Worm (Caenorhabditis elegans): Measurements from ENCODE around the gene C45B2.8.

The C45B2.8 gene

DNA sequence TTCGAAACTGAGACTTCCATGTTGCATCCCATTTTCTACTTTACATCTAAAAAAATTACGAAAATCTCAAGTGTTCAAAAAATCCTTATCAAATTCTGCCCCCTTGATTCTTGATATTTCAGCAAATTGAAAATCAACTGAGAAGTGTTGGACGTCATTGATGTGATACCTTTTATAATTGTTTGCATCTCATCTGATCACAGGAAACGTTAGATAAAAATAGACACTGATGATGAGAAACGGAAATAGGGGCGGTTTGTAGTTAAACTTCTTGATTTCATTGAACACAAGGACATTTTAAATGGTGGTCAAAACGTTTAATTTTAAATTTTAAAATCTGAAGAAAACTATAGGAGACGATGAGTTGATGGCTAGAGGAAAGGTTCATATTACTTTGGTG is 41.0 kb downstream of the C45B2.8 start:
- TF ChIP-seq fkh-10 (GFP tag; optimal IDR thresholded peaks at IDR 0.05) (no peak), zip-5 (tag; optimal IDR thresholded peaks at IDR 0.05) (no peak), ceh-34 (tag; optimal IDR thresholded peaks at IDR 0.05) (no peak), lim-6 (tag; optimal IDR thresholded peaks at IDR 0.05) (no peak), pha-4 (tag; optimal IDR thresholded peaks at IDR 0.05) (no peak), npax-4 (tag; optimal IDR thresholded peaks at IDR 0.05) (no peak), fkh-6 (tag; optimal IDR thresholded peaks at IDR 0.05) (no peak), tbx-2 (tag; optimal IDR thresholded peaks at IDR 0.05) (no peak), eyg-1 (tag; optimal IDR thresholded peaks at IDR 0.05) (no peak), che-1 (tag; optimal IDR thresholded peaks at IDR 0.05) (no peak)

DNA sequence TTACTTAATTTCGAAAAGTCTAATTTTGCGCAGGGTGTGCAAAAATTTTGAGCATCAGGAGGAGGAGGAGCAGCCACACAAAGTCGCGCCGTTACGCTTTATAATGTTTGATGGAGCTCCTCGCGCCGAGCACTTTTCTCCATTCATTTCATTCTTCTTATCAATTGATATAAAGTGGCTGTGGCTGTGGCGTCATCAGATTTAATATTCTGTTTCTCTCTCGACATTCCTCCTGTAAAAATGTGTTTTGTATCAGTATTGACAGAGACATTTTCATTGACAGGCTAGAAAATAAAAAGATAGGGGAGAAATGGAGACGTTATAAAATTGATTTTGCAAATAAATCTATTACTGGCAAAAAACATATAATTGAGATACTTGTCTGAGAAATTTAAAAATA is 41.5 kb downstream of the C45B2.8 start:
- no peak for TF ChIP-seq rnt-1 (tag; optimal IDR thresholded peaks at IDR 0.05)
- TF ChIP-seq pha-4 (tag; optimal IDR thresholded peaks at IDR 0.05) = no peak
- TF ChIP-seq ceh-48 (tag; optimal IDR thresholded peaks at IDR 0.05) = no peak
- no peak for TF ChIP-seq dmd-4 (tag; optimal IDR thresholded peaks at IDR 0.05; ENCODE audit: borderline replicate concordance)

DNA sequence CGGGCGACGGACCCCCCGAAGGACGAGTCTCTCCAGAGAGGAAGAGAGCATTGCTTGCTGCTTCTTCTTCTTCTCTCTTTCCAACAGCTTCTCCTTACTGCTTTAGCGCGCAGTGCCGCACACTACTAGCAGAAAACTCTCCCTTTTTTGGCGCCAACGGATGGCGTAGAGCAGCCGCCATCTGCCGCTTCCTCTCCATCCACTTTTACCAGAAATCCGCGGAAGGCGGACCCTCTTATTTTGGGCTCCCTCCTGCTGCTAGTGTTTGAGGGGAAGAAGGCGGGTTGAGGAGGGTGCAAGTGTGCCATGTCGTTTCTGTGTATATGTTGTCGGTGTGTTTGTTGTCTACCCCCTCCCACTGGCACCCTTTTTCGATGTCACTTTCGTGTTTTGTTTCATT is 46.6 kb downstream of the C45B2.8 start:
- no peak for TF ChIP-seq pha-4 (tag; optimal IDR thresholded peaks at IDR 0.05)
- peak; percentile 52 for TF ChIP-seq tbx-2 (tag; optimal IDR thresholded peaks at IDR 0.05)
- TF ChIP-seq ceh-18 (tag; optimal IDR thresholded peaks at IDR 0.05) = peak; percentile 40
- no peak for TF ChIP-seq fkh-6 (tag; optimal IDR thresholded peaks at IDR 0.05)
- TF ChIP-seq ceh-31 (tag; optimal IDR thresholded peaks at IDR 0.05) = peak; percentile 56
- peak; percentile 10 for TF ChIP-seq fax-1 (tag; optimal IDR thresholded peaks at IDR 0.05)
- no peak for TF ChIP-seq dmd-4 (tag; optimal IDR thresholded peaks at IDR 0.05; ENCODE audit: borderline replicate concordance)
- TF ChIP-seq dve-1 (tag; optimal IDR thresholded peaks at IDR 0.05) = no peak
- TF ChIP-seq pax-1 (tag; optimal IDR thresholded peaks at IDR 0.05) = no peak
- peak; percentile 39 for TF ChIP-seq ref-2 (tag; optimal IDR thresholded peaks at IDR 0.05)
- peak; percentile 15 for TF ChIP-seq pqm-1 (tag; optimal IDR thresholded peaks at IDR 0.05)
- TF ChIP-seq che-1 (tag; optimal IDR thresholded peaks at IDR 0.05) = peak; percentile 28
- no peak for TF ChIP-seq ceh-9 (tag; optimal IDR thresholded peaks at IDR 0.05)
- peak; percentile 48 for TF ChIP-seq unc-42 (tag; optimal IDR thresholded peaks at IDR 0.05)
- TF ChIP-seq ceh-34 (tag; optimal IDR thresholded peaks at IDR 0.05) = peak; percentile 40
- no peak for TF ChIP-seq lin-11 (tag; optimal IDR thresholded peaks at IDR 0.05)
- peak; percentile 6 for TF ChIP-seq nfya-1 (tag; optimal IDR thresholded peaks at IDR 0.05)
- no peak for TF ChIP-seq hlh-13 (GFP tag; optimal IDR thresholded peaks at IDR 0.05)
- no peak for TF ChIP-seq gmeb-2 (tag; optimal IDR thresholded peaks at IDR 0.05)
- TF ChIP-seq mec-3 (tag; optimal IDR thresholded peaks at IDR 0.05; ENCODE audit: borderline replicate concordance) = peak; percentile 58
- peak; percentile 4 for TF ChIP-seq C08G9.2 (tag; optimal IDR thresholded peaks at IDR 0.05)
- peak; percentile 16 for TF ChIP-seq sdc-2 (tag; optimal IDR thresholded peaks at IDR 0.05)
- peak; percentile 21 for TF ChIP-seq syd-9 (tag; optimal IDR thresholded peaks at IDR 0.05)
- no peak for TF ChIP-seq ceh-48 (tag; optimal IDR thresholded peaks at IDR 0.05)
- TF ChIP-seq unc-86 (tag; optimal IDR thresholded peaks at IDR 0.05) = no peak
- no peak for TF ChIP-seq hlh-30 (tag; optimal IDR thresholded peaks at IDR 0.05; ENCODE audit: insufficient read depth)
- TF ChIP-seq ceh-19 (GFP tag; optimal IDR thresholded peaks at IDR 0.05) = peak; percentile 70
- TF ChIP-seq T23F11.4 (GFP tag; optimal IDR thresholded peaks at IDR 0.05) = no peak
- no peak for TF ChIP-seq madf-2 (tag; optimal IDR thresholded peaks at IDR 0.05)
- TF ChIP-seq ahr-1 (tag; optimal IDR thresholded peaks at IDR 0.05) = no peak
- TF ChIP-seq tbx-7 (tag; optimal IDR thresholded peaks at IDR 0.05) = no peak
- TF ChIP-seq hlh-8 (tag; optimal IDR thresholded peaks at IDR 0.05) = peak; percentile 21
- TF ChIP-seq ceh-22 (tag; optimal IDR thresholded peaks at IDR 0.05) = no peak
- TF ChIP-seq lim-6 (tag; optimal IDR thresholded peaks at IDR 0.05) = no peak
- no peak for TF ChIP-seq pag-3 (tag; optimal IDR thresholded peaks at IDR 0.05; ENCODE audit: borderline replicate concordance)
- peak; percentile 36 for TF ChIP-seq ceh-14 (tag; optimal IDR thresholded peaks at IDR 0.05)
- TF ChIP-seq pros-1 (tag; optimal IDR thresholded peaks at IDR 0.05) = no peak
- TF ChIP-seq unc-3 (GFP tag; conservative IDR thresholded peaks at IDR 0.05) = no peak
- TF ChIP-seq unc-3 (tag; optimal IDR thresholded peaks at IDR 0.05) = peak; percentile 43
- TF ChIP-seq hlh-6 (tag; optimal IDR thresholded peaks at IDR 0.05) = peak; percentile 66
- no peak for TF ChIP-seq ets-4 (tag; optimal IDR thresholded peaks at IDR 0.05)

Measured in whole organism, late embryonic.